Worm (Caenorhabditis elegans) whole organism, early embryonic: ENCODE measurements around the gene pri-1.

Experiments used
- B0310.2 ChIP-seq: sonication (generic microtip); optimal IDR thresholded peaks from 2 replicates; lab custom pipeline; 2016; ENCODE audit warnings: mild to moderate bottlenecking, missing genetic modification characterization, missing compliant biosample characterization
- F13C5.2 ChIP-seq: sonication (generic microtip); optimal IDR thresholded peaks from 2 replicates; lab custom pipeline; 2017; ENCODE audit warnings: mild to moderate bottlenecking, missing genetic modification characterization, inconsistent platforms, missing compliant biosample characterization
- aly-1 ChIP-seq: sonication (generic microtip); optimal IDR thresholded peaks from 2 replicates; lab custom pipeline; 2016; ENCODE audit warnings: missing genetic modification characterization, missing compliant biosample characterization
- ama-1 ChIP-seq: fragments of 150-350 bp; optimal IDR thresholded peaks from 2 replicates; lab custom pipeline; 2014
- ceh-13 ChIP-seq: fragments of 200-800 bp; sonication (Bioruptor generic); optimal IDR thresholded peaks from 2 replicates; lab custom pipeline; 2018; ENCODE audit warnings: mild to moderate bottlenecking, missing genetic modification characterization, missing compliant biosample characterization
- ceh-36 ChIP-seq: sonication (generic microtip); optimal IDR thresholded peaks from 2 replicates; lab custom pipeline; 2016; ENCODE audit warnings: missing genetic modification characterization, inconsistent platforms, missing compliant biosample characterization
- ets-7 ChIP-seq: sonication (generic microtip); optimal IDR thresholded peaks from 2 replicates; lab custom pipeline; 2016; ENCODE audit warnings: missing genotype, missing genetic modification characterization, missing compliant biosample characterization
- flt-1 ChIP-seq: fragments of 200-800 bp; sonication (Bioruptor generic); IDR thresholded peaks from 2 replicates; pipeline ENCODE4 v1.3.6; 2022; ENCODE audit warnings: missing genetic modification characterization, missing compliant biosample characterization
- hmbx-1 ChIP-seq: sonication (generic microtip); optimal IDR thresholded peaks from 2 replicates; lab custom pipeline; 2016; ENCODE audit warnings: mild to moderate bottlenecking, missing genetic modification characterization, missing compliant biosample characterization
- hmg-4 ChIP-seq: fragments of 200-800 bp; sonication (Bioruptor generic); optimal IDR thresholded peaks from 2 replicates; lab custom pipeline; 2018; ENCODE audit warnings: mild to moderate bottlenecking, missing genetic modification characterization, missing compliant biosample characterization
- hnd-1 ChIP-seq: sonication (generic microtip); optimal IDR thresholded peaks from 2 replicates; lab custom pipeline; 2016; ENCODE audit warnings: missing genetic modification characterization, missing compliant biosample characterization
- pes-1 ChIP-seq: fragments of 200-800 bp; sonication (Bioruptor generic); IDR thresholded peaks from 2 replicates; pipeline ENCODE4 v1.3.6; 2022; ENCODE audit warnings: missing genetic modification reagents, missing genetic modification characterization, missing compliant biosample characterization
- scrt-1 ChIP-seq: fragments of 200-800 bp; sonication (Bioruptor generic); IDR thresholded peaks from 2 replicates; pipeline ENCODE4 v1.3.6; 2022; ENCODE audit warnings: missing genetic modification characterization, missing compliant biosample characterization
- sea-1 ChIP-seq: fragments of 200-800 bp; sonication (Bioruptor generic); conservative IDR thresholded peaks from 2 replicates; pipeline ENCODE4 v1.3.6; 2022; ENCODE audit warnings: missing genetic modification characterization, missing compliant biosample characterization
- tbx-11 ChIP-seq: fragments of 200-800 bp; sonication (Bioruptor generic); IDR thresholded peaks from 2 replicates; pipeline ENCODE4 v1.3.6; 2022; ENCODE audit warnings: missing genetic modification characterization, missing compliant biosample characterization
- tbx-37 ChIP-seq: fragments of 200-800 bp; sonication (Bioruptor generic); conservative IDR thresholded peaks from 2 replicates; pipeline ENCODE4 v1.3.6; 2022; ENCODE audit warnings: missing genetic modification reagents, missing genetic modification characterization, missing compliant biosample characterization
- tra-4 ChIP-seq: sonication (generic microtip); optimal IDR thresholded peaks from 2 replicates; lab custom pipeline; 2017; ENCODE audit warnings: missing genetic modification characterization, missing compliant biosample characterization

Gene pri-1

DNA sequence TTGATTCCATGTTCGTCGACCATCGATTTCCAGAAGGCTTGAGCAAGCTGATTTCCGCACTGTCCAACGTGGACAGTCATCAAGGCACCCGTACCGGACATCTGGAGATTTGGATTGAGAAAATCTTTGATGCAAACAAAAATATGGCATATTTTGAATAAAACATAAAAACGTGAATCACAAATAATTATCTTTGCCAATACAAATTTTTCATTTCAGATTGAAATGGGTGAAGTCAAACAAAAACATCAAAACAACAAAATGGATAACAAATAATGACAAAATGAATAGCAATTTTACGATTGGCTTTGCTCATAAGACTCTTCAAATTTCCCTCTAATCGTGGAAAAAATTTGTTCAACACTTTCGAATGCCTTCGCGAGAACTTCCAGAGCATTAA, 15.0 kb upstream of the pri-1 start, which contains the start of gene tbg-1:
Gene tbg-1 (minus strand): TSS at position 101 of the 400 bp plus-strand sequence.
- TF ChIP-seq tra-4 (tag; lab: Kevin White, UChicago): no peak
- no peak for TF ChIP-seq pes-1 (GFP tag; lab: Robert Waterston, UW)
- no peak for TF ChIP-seq ceh-36 (tag; lab: Kevin White, UChicago)
- TF ChIP-seq ets-7 (tag; lab: Kevin White, UChicago): no peak
- no peak for TF ChIP-seq B0310.2 (tag; lab: Kevin White, UChicago)
- no peak for TF ChIP-seq scrt-1 (GFP tag; lab: Robert Waterston, UW)
- no peak for TF ChIP-seq tbx-11
- no peak for TF ChIP-seq F13C5.2 (tag; lab: Kevin White, UChicago)
- TF ChIP-seq flt-1 (GFP tag; lab: Robert Waterston, UW): no peak
- no peak for TF ChIP-seq aly-1 (tag; lab: Kevin White, UChicago)
- TF ChIP-seq ceh-13 (GFP tag; lab: Kevin White, UChicago): no peak
- no peak for TF ChIP-seq hnd-1 (tag; lab: Kevin White, UChicago)
- no peak for TF ChIP-seq hmbx-1 (tag; lab: Kevin White, UChicago)
- no peak for TF ChIP-seq ama-1 (lab: Kevin White, UChicago)
- no peak for TF ChIP-seq hmg-4 (GFP tag; lab: Kevin White, UChicago)
- no peak for TF ChIP-seq sea-1 (GFP tag; lab: Robert Waterston, UW)
- TF ChIP-seq tbx-37: no peak

- TF ChIP-seq tbx-11 (no peak), hmbx-1 (tag; lab: Kevin White, UChicago) (no peak), tbx-37 (no peak), scrt-1 (GFP tag; lab: Robert Waterston, UW) (no peak), hnd-1 (tag; lab: Kevin White, UChicago) (no peak), aly-1 (tag; lab: Kevin White, UChicago) (no peak), flt-1 (GFP tag; lab: Robert Waterston, UW) (no peak)
These were observed 12.5 kb upstream of the pri-1 start for ce11 chrIII:9626602-9627001.

DNA sequence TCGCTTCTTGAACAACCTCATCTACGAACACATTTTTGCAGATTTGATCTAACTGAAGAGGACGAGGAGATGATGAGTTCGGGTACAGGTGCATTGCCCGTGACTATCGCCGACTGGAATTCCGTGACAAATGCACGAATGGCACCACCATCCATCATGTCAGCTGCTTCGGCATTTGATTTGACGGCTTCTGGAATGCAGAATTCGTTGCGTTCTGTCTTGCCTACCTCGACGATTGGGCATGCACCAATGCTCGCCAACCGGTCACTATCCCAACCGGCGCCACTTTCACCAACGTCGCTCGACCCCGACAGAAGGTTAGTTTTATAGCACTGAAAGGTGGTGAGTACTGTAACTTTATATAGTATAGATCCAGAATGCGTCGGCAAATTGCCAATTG, 9.4 kb upstream of the pri-1 start:
- TF ChIP-seq hmg-4 (GFP tag; lab: Kevin White, UChicago): no peak
- no peak for TF ChIP-seq scrt-1 (GFP tag; lab: Robert Waterston, UW)
- no peak for TF ChIP-seq tbx-37
- TF ChIP-seq ceh-36 (tag; lab: Kevin White, UChicago): no peak
- no peak for TF ChIP-seq tra-4 (tag; lab: Kevin White, UChicago)
- TF ChIP-seq ets-7 (tag; lab: Kevin White, UChicago): no peak
- TF ChIP-seq hmbx-1 (tag; lab: Kevin White, UChicago): no peak
- TF ChIP-seq ama-1 (lab: Kevin White, UChicago): no peak
- no peak for TF ChIP-seq F13C5.2 (tag; lab: Kevin White, UChicago)
- no peak for TF ChIP-seq B0310.2 (tag; lab: Kevin White, UChicago)
- TF ChIP-seq ceh-13 (GFP tag; lab: Kevin White, UChicago): no peak
- TF ChIP-seq aly-1 (tag; lab: Kevin White, UChicago): no peak
- TF ChIP-seq pes-1 (GFP tag; lab: Robert Waterston, UW): no peak
- no peak for TF ChIP-seq hnd-1 (tag; lab: Kevin White, UChicago)
- TF ChIP-seq sea-1 (GFP tag; lab: Robert Waterston, UW): no peak
- no peak for TF ChIP-seq flt-1 (GFP tag; lab: Robert Waterston, UW)
- TF ChIP-seq tbx-11: no peak

- TF ChIP-seq ama-1 (lab: Kevin White, UChicago) (no peak), pes-1 (GFP tag; lab: Robert Waterston, UW) (no peak), tbx-11 (no peak), tbx-37 (no peak), sea-1 (GFP tag; lab: Robert Waterston, UW) (no peak), ceh-13 (GFP tag; lab: Kevin White, UChicago) (no peak), hmg-4 (GFP tag; lab: Kevin White, UChicago) (no peak), aly-1 (tag; lab: Kevin White, UChicago) (no peak), tra-4 (tag; lab: Kevin White, UChicago) (no peak), ets-7 (tag; lab: Kevin White, UChicago) (no peak), ceh-36 (tag; lab: Kevin White, UChicago) (no peak), F13C5.2 (tag; lab: Kevin White, UChicago) (no peak), scrt-1 (GFP tag; lab: Robert Waterston, UW) (no peak), hnd-1 (tag; lab: Kevin White, UChicago) (no peak), hmbx-1 (tag; lab: Kevin White, UChicago) (no peak)
These were observed 7.9 kb upstream of the pri-1 start for ce11 chrIII:9621840-9622525.

DNA sequence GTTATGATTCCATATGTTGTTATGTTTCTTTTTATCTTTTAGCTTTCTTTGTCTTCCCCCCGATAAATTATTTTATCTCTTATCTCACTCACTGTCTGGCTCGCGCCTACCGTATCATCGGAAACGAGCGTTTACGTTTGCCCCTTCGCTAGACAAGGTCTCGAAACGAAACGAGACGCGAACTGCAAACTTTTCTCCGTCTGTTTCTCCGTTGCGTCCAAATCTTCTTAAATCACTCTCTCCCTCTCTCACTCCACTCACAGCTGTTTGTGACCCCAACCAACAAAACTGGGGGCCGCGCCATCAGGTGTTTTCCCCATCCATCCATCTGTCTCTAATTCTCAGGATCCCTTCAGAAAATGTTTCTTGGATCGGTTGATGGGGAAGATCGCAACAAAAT, 6.1 kb upstream of the pri-1 start:
- TF ChIP-seq flt-1 (GFP tag; lab: Robert Waterston, UW) (no peak), tra-4 (tag; lab: Kevin White, UChicago) (no peak), ceh-13 (GFP tag; lab: Kevin White, UChicago) (no peak), B0310.2 (tag; lab: Kevin White, UChicago) (no peak), aly-1 (tag; lab: Kevin White, UChicago) (no peak), ceh-36 (tag; lab: Kevin White, UChicago) (no peak), tbx-11 (no peak), ets-7 (tag; lab: Kevin White, UChicago) (no peak), hmbx-1 (tag; lab: Kevin White, UChicago) (no peak)

ce11 chrIII:9619079-9619761, 5.1 kb upstream of the pri-1 start, which contains the start of gene hlh-11:
hlh-11 (plus strand) TSS chrIII:9619711.
- TF ChIP-seq ceh-13 (GFP tag; lab: Kevin White, UChicago) (no peak), ets-7 (tag; lab: Kevin White, UChicago) (no peak), tbx-11 (no peak), aly-1 (tag; lab: Kevin White, UChicago) (no peak), flt-1 (GFP tag; lab: Robert Waterston, UW) (no peak), pes-1 (GFP tag; lab: Robert Waterston, UW) (no peak), ama-1 (lab: Kevin White, UChicago) (no peak), tra-4 (tag; lab: Kevin White, UChicago) (no peak)
